Worm (Caenorhabditis elegans) whole organism, L4 larva: ENCODE data around the gene daz-1.

Experiments
- F37D6.2 ChIP-seq: sonication (generic microtip); optimal IDR thresholded peaks from 2 replicates; lab custom pipeline; 2016; ENCODE audit warnings: mild to moderate bottlenecking, missing genetic modification characterization, missing compliant biosample characterization
- T20F7.1 ChIP-seq: fragments of 200-800 bp; sonication (Bioruptor generic); optimal IDR thresholded peaks from 2 replicates; lab custom pipeline; 2018; ENCODE audit warnings: mild to moderate bottlenecking, missing genetic modification characterization, missing compliant biosample characterization
- aha-1 ChIP-seq: fragments of 150-350 bp; peaks from one replicate; lab custom pipeline; 2014; ENCODE audit warnings: missing biosample characterization, missing genetic modification characterization
- arid-1 ChIP-seq: fragments of 200-800 bp; sonication (Bioruptor generic); conservative IDR thresholded peaks from 2 replicates; pipeline ENCODE4 v1.3.6; 2022; ENCODE audit warnings: missing genetic modification reagents, missing genetic modification characterization, missing compliant biosample characterization
- ceh-28 ChIP-seq: fragments of 150-350 bp; optimal IDR thresholded peaks from 2 replicates; lab custom pipeline; 2014; ENCODE audit warnings: missing biosample characterization, missing genetic modification reagents, missing genetic modification characterization
- ceh-62 ChIP-seq: sonication (generic microtip); optimal IDR thresholded peaks from 2 replicates; lab custom pipeline; 2017; ENCODE audit warnings: missing biosample characterization, missing genetic modification characterization
- ceh-82 ChIP-seq: sonication (generic microtip); optimal IDR thresholded peaks from 2 replicates; lab custom pipeline; 2017; ENCODE audit warnings: missing biosample characterization, missing genetic modification characterization
- ces-1 ChIP-seq: fragments of 150-350 bp; sonication (generic microtip); optimal IDR thresholded peaks from 4 replicates; lab custom pipeline; 2014; ENCODE audit warnings: missing biosample characterization, missing genetic modification reagents, missing genetic modification characterization
- daf-19 ChIP-seq: fragments of 200-800 bp; sonication (Bioruptor generic); conservative IDR thresholded peaks from 2 replicates; pipeline ENCODE4 v1.3.6; 2022; ENCODE audit warnings: missing genetic modification characterization, missing compliant biosample characterization
- dpl-1 ChIP-seq: fragments of 150-350 bp; optimal IDR thresholded peaks from 2 replicates; lab custom pipeline; 2014; ENCODE audit warnings: missing biosample characterization, missing genetic modification reagents, missing genetic modification characterization
- duxl-1 ChIP-seq: sonication (generic microtip); optimal IDR thresholded peaks from 2 replicates; lab custom pipeline; 2016; ENCODE audit warnings: mild to moderate bottlenecking, missing genetic modification characterization, moderate library complexity, missing compliant biosample characterization; ENCODE audit not compliant: poor library complexity
- dve-1 ChIP-seq: sonication (generic microtip); optimal IDR thresholded peaks from 2 replicates; lab custom pipeline; 2017; ENCODE audit warnings: antibody characterized with exemption, mild to moderate bottlenecking, missing genetic modification characterization, missing compliant biosample characterization; ENCODE audit not compliant: insufficient read depth
- egl-27 ChIP-seq: sonication (generic microtip); optimal IDR thresholded peaks from 3 replicates; lab custom pipeline; 2017; ENCODE audit warnings: missing biosample characterization, missing genetic modification reagents, missing genetic modification characterization
- jun-1 ChIP-seq: fragments of 150-350 bp; optimal IDR thresholded peaks from 2 replicates; lab custom pipeline; 2014; ENCODE audit warnings: missing biosample characterization, missing genetic modification reagents, missing genetic modification characterization
- lin-38 ChIP-seq: fragments of 200-800 bp; sonication (Bioruptor generic); IDR thresholded peaks from 2 replicates; pipeline ENCODE4 v1.3.6; 2022; ENCODE audit warnings: missing genetic modification reagents, missing genetic modification characterization, missing compliant biosample characterization
- lin-39 ChIP-seq: fragments of 150-350 bp; optimal IDR thresholded peaks from 2 replicates; lab custom pipeline; 2014; ENCODE audit warnings: missing biosample characterization, missing genetic modification reagents, missing genetic modification characterization
- lir-3 ChIP-seq: sonication (generic microtip); optimal IDR thresholded peaks from 2 replicates; lab custom pipeline; 2016; ENCODE audit warnings: mild to moderate bottlenecking, missing genetic modification characterization, missing compliant biosample characterization
- lsy-2 ChIP-seq, 2 experiments: fragments of 150-350 bp in 1 of 2; sonication (generic microtip) in 1 of 2; optimal IDR thresholded peaks; 2 replicates each; lab custom pipeline; 2014 to 2017; ENCODE audit warnings: missing biosample characterization in 2 of 2, missing genetic modification characterization in 2 of 2
- mep-1 ChIP-seq: fragments of 150-350 bp; sonication (generic microtip); optimal IDR thresholded peaks from 3 replicates; lab custom pipeline; 2014; ENCODE audit warnings: missing biosample characterization, missing genetic modification characterization
- mes-2 ChIP-seq: sonication (generic microtip); optimal IDR thresholded peaks from 2 replicates; lab custom pipeline; 2016; ENCODE audit warnings: missing genotype, mild to moderate bottlenecking, missing genetic modification characterization, missing compliant biosample characterization; ENCODE audit not compliant: poor library complexity, severe bottlenecking
- mxl-3 ChIP-seq: fragments of 200-800 bp; sonication (Bioruptor generic); optimal IDR thresholded peaks from 2 replicates; lab custom pipeline; 2018; ENCODE audit warnings: mild to moderate bottlenecking, missing genetic modification characterization, missing compliant biosample characterization
- nhr-28 ChIP-seq: fragments of 150-350 bp; optimal IDR thresholded peaks from 2 replicates; lab custom pipeline; 2014; ENCODE audit warnings: missing biosample characterization, missing genetic modification characterization
- nhr-42 ChIP-seq: fragments of 200-800 bp; sonication (Bioruptor generic); IDR thresholded peaks from 2 replicates; pipeline ENCODE4 v1.3.6; 2022; ENCODE audit warnings: missing genetic modification characterization, missing compliant biosample characterization
- nhr-6 ChIP-seq: fragments of 150-350 bp; optimal IDR thresholded peaks from 2 replicates; lab custom pipeline; 2014; ENCODE audit warnings: missing biosample characterization, missing genetic modification characterization
- nhr-76 ChIP-seq: fragments of 150-350 bp; optimal IDR thresholded peaks from 2 replicates; lab custom pipeline; 2014; ENCODE audit warnings: missing biosample characterization, missing genetic modification characterization
- nhr-77 ChIP-seq: fragments of 150-350 bp; optimal IDR thresholded peaks from 2 replicates; lab custom pipeline; 2014; ENCODE audit warnings: missing biosample characterization, missing genetic modification characterization
- pqm-1 ChIP-seq: sonication (generic microtip); optimal IDR thresholded peaks from 2 replicates; lab custom pipeline; 2017; ENCODE audit warnings: missing biosample characterization, missing genetic modification characterization
- sdz-12 ChIP-seq: fragments of 200-800 bp; sonication (Bioruptor generic); optimal IDR thresholded peaks from 2 replicates; lab custom pipeline; 2018; ENCODE audit warnings: mild to moderate bottlenecking, missing genetic modification characterization, missing compliant biosample characterization
- snpc-1.2 ChIP-seq: fragments of 200-800 bp; sonication (Bioruptor generic); IDR thresholded peaks from 2 replicates; pipeline ENCODE4 v1.3.6; 2022; ENCODE audit warnings: missing genetic modification reagents, missing genetic modification characterization, missing compliant biosample characterization
- spr-1 ChIP-seq: sonication (generic microtip); optimal IDR thresholded peaks from 2 replicates; lab custom pipeline; 2016; ENCODE audit warnings: mild to moderate bottlenecking, missing genetic modification characterization, missing compliant biosample characterization
- spr-3 ChIP-seq: fragments of 200-800 bp; sonication (Bioruptor generic); optimal IDR thresholded peaks from 2 replicates; lab custom pipeline; 2018; ENCODE audit warnings: mild to moderate bottlenecking, missing genetic modification characterization, missing compliant biosample characterization
- unc-39 ChIP-seq: sonication (generic microtip); optimal IDR thresholded peaks from 2 replicates; lab custom pipeline; 2017; ENCODE audit warnings: missing biosample characterization, missing genetic modification characterization
- unc-62 ChIP-seq, 3 experiments: fragments of 150-350 bp in 1 of 3; sonication (generic microtip); optimal IDR thresholded peaks in 2 of 3; peaks in 1 of 3; 1 replicate in 1 of 3; 2 replicates in 2 of 3; lab custom pipeline; 2014 to 2017; ENCODE audit warnings: missing biosample characterization in 3 of 3, missing genetic modification characterization in 3 of 3, missing genetic modification reagents in 3 of 3, missing genotype in 1 of 3
- vab-7 ChIP-seq: fragments of 200-800 bp; sonication (Bioruptor generic); IDR thresholded peaks from 2 replicates; pipeline ENCODE4 v1.3.6; 2022; ENCODE audit warnings: missing genetic modification reagents, missing genetic modification characterization, missing compliant biosample characterization
- zag-1 ChIP-seq: fragments of 150-350 bp; optimal IDR thresholded peaks from 2 replicates; lab custom pipeline; 2014; ENCODE audit warnings: missing biosample characterization, missing genetic modification characterization
- zip-11 ChIP-seq: fragments of 200-800 bp; sonication (Bioruptor generic); IDR thresholded peaks from 2 replicates; pipeline ENCODE4 v1.3.6; 2022; ENCODE audit warnings: missing genetic modification characterization, missing compliant biosample characterization

daz-1 gene

ce11 chrII:5426054-5426453 lies 30.1 kb upstream of the daz-1 start (continued):
- peak; percentile 76 for TF ChIP-seq nhr-28 (tag; lab: Kevin White, UChicago)
- no peak for TF ChIP-seq F37D6.2 (tag; lab: Kevin White, UChicago)
- no peak for TF ChIP-seq egl-27 (tag; lab: Kevin White, UChicago)
- TF ChIP-seq arid-1 (GFP tag; lab: Robert Waterston, UW), result no peak
- no peak for TF ChIP-seq jun-1 (tag; lab: Kevin White, UChicago)
- no peak for TF ChIP-seq nhr-42 (GFP tag; lab: Robert Waterston, UW)
- TF ChIP-seq mes-2 (tag; lab: Kevin White, UChicago), result peak; percentile 41
- peak in 1 of 2 experiments; percentile 51 for TF ChIP-seq unc-62 (GFP tag; optimal IDR thresholded peaks at IDR 0.05 in 1 of 2; lab: Kevin White, UChicago)
- no peak for TF ChIP-seq unc-62 (tag; optimal IDR thresholded peaks at IDR 0.05; lab: Kevin White, UChicago)
- no peak for TF ChIP-seq lir-3 (tag; lab: Kevin White, UChicago)
- TF ChIP-seq lin-38 (GFP tag; lab: Robert Waterston, UW), result 0 out of 2 replicates have a peak, but pooled peaks have one; percentile 9
- TF ChIP-seq ces-1 (GFP tag; lab: Kevin White, UChicago), result no peak
- TF ChIP-seq vab-7 (GFP tag; lab: Robert Waterston, UW), result no peak
- TF ChIP-seq spr-1, result no peak
- TF ChIP-seq snpc-1.2 (GFP tag; lab: Robert Waterston, UW), result no peak

- TF ChIP-seq vab-7 (GFP tag; lab: Robert Waterston, UW), result no peak
- no peak for TF ChIP-seq nhr-77 (tag; lab: Kevin White, UChicago)
- TF ChIP-seq nhr-28 (tag; lab: Kevin White, UChicago), result peak; percentile 19
- no peak for TF ChIP-seq ceh-82 (tag; lab: Kevin White, UChicago)
- TF ChIP-seq nhr-42 (GFP tag; lab: Robert Waterston, UW), result no peak
- TF ChIP-seq, all 104 proteins: peak for 1
Observed at ce11 chrII:5426470-5426869, 29.6 kb upstream of the daz-1 start.

ce11 chrII:5429522-5430257 lies 26.4 kb upstream of the daz-1 start, which contains the start of the genes F07F6.4 and F07F6.2:
Gene F07F6.4, minus strand, starts transcription at chrII:5429572.
Gene F07F6.2, plus strand, starts transcription at chrII:5430207.
- TF ChIP-seq lin-39 (tag; lab: Kevin White, UChicago) (no peak), mep-1 (tag; lab: Kevin White, UChicago) (peak; percentile 27), aha-1 (peak; percentile 90), mes-2 (tag; lab: Kevin White, UChicago) (peak; percentile 68), lsy-2 (tag; optimal IDR thresholded peaks at IDR 0.05; lab: Kevin White, UChicago) (peak in 1 of 2 experiments; percentile 64), daf-19 (GFP tag; lab: Robert Waterston, UW) (no peak), pqm-1 (tag; lab: Kevin White, UChicago) (peak; percentile 27), nhr-6 (tag; lab: Kevin White, UChicago) (peak; percentile 15), dpl-1 (peak; percentile 59), lin-38 (GFP tag; lab: Robert Waterston, UW) (peak; percentile 46; the same call in 1 of the 2 replicates), zip-11 (no peak), nhr-76 (no peak), dve-1 (tag; lab: Kevin White, UChicago) (peak; percentile 39), mxl-3 (GFP tag; lab: Kevin White, UChicago) (peak; percentile 7)

ce11 chrII:5433069-5433468 lies 23.0 kb upstream of the daz-1 start, which contains the start of gene srx-114:
Gene srx-114, minus strand, starts transcription at chrII:5433169.
- no peak for TF ChIP-seq spr-3 (GFP tag; lab: Kevin White, UChicago)
- no peak for TF ChIP-seq sdz-12 (GFP tag; lab: Kevin White, UChicago)
- no peak for TF ChIP-seq ceh-62 (tag; lab: Kevin White, UChicago)
- TF ChIP-seq nhr-76, result no peak
- TF ChIP-seq T20F7.1 (GFP tag; lab: Kevin White, UChicago), result no peak
- TF ChIP-seq lin-38 (GFP tag; lab: Robert Waterston, UW), result no peak
- TF ChIP-seq unc-39 (tag; lab: Kevin White, UChicago), result no peak
- no peak for TF ChIP-seq duxl-1 (tag; lab: Kevin White, UChicago)
- TF ChIP-seq zag-1 (tag; lab: Kevin White, UChicago), result no peak
- no peak for TF ChIP-seq ceh-28 (tag; lab: Kevin White, UChicago)
